Worm (Caenorhabditis elegans): ENCODE measurements around the gene H13N06.7.

DNA sequence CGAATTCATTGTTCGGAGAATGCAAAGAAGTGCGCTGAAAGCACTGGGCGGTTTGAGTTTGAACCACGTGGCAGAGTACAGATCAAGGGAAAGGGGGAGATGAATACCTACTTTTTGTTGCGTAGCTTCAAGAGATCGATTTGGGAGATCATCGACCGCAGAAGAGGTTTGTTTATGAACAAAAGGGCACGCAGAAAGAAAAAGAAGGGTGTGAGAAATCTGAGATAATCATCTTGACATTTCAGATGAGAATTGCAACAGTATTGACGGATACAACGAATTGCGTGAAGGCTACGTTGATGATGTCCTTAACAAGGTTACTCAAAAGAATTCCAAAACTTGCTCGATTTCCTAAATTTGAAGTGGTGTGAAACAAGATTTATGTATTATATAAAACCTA, 17.7 kb upstream of the H13N06.7 start:
- TF ChIP-seq ama-1 (optimal IDR thresholded peaks at IDR 0.05) (no peak), aly-1 (tag; optimal IDR thresholded peaks at IDR 0.05) (no peak), hmbx-1 (tag; optimal IDR thresholded peaks at IDR 0.05) (no peak), flt-1 (GFP tag; IDR thresholded peaks at IDR 0.05) (no peak), hmg-4 (GFP tag; optimal IDR thresholded peaks at IDR 0.05) (no peak), tbx-11 (GFP tag; IDR thresholded peaks at IDR 0.05) (no peak), pes-1 (GFP tag; IDR thresholded peaks at IDR 0.05) (no peak), ceh-36 (tag; optimal IDR thresholded peaks at IDR 0.05) (no peak), scrt-1 (GFP tag; IDR thresholded peaks at IDR 0.05) (no peak)

All from whole organism, early embryonic.